Fruit fly (Drosophila melanogaster) whole organism, embryonic: ENCODE results near the gene CG10993.
A peak's percentile ranks its signal among the peaks of the same experiment; 100 is the strongest.

Source experiments
- BtbVII ChIP-seq: fragments of 200-800 bp; sonication (Bioruptor generic); optimal IDR thresholded peaks from 3 replicates; lab custom pipeline; 2017; ENCODE audit warnings: missing biosample characterization, mild to moderate bottlenecking, missing genetic modification characterization
- Bteb2 ChIP-seq: fragments of 200-800 bp; sonication (Bioruptor generic); optimal IDR thresholded peaks from 2 replicates; lab custom pipeline; 2016; ENCODE audit warnings: missing biosample characterization, missing genetic modification characterization
- CG10431 ChIP-seq: fragments of 200-800 bp; sonication (Bioruptor generic); optimal IDR thresholded peaks from 3 replicates; lab custom pipeline; 2018; ENCODE audit warnings: missing biosample characterization, mild to moderate bottlenecking, missing genetic modification characterization
- CG11093 ChIP-seq: fragments of 200-800 bp; sonication (Bioruptor generic); IDR thresholded peaks from 3 replicates; pipeline ENCODE4 v1.3.6; 2022; ENCODE audit warnings: missing biosample characterization, missing genetic modification characterization
- CG11560 ChIP-seq: fragments of 200-800 bp; sonication (Bioruptor generic); IDR thresholded peaks from 3 replicates; pipeline ENCODE4 v1.3.6; 2022; ENCODE audit warnings: missing biosample characterization, missing genetic modification characterization
- CG11723 ChIP-seq: fragments of 200-800 bp; sonication (Bioruptor generic); optimal IDR thresholded peaks from 2 replicates; lab custom pipeline; 2017; ENCODE audit warnings: missing biosample characterization, mild to moderate bottlenecking, missing genetic modification characterization
- CG12219 ChIP-seq: fragments of 200-800 bp; sonication (Bioruptor generic); optimal IDR thresholded peaks from 3 replicates; lab custom pipeline; 2018; ENCODE audit warnings: missing biosample characterization, mild to moderate bottlenecking, missing genetic modification characterization
- CG12391 ChIP-seq: fragments of 200-800 bp; sonication (Bioruptor generic); optimal IDR thresholded peaks from 3 replicates; lab custom pipeline; 2018; ENCODE audit warnings: missing biosample characterization, mild to moderate bottlenecking, missing genetic modification characterization, moderate library complexity
- CG14965 ChIP-seq: fragments of 200-800 bp; sonication (Bioruptor generic); optimal IDR thresholded peaks from 2 replicates; lab custom pipeline; 2016; ENCODE audit warnings: missing biosample characterization, missing genetic modification characterization, borderline replicate concordance
- CG1602 ChIP-seq: fragments of 200-800 bp; sonication (Bioruptor generic); optimal IDR thresholded peaks from 3 replicates; lab custom pipeline; 2016; ENCODE audit warnings: missing biosample characterization, missing genetic modification characterization
- CG17612 ChIP-seq: fragments of 200-800 bp; sonication (Bioruptor generic); IDR thresholded peaks from 2 replicates; pipeline ENCODE4 v1.3.6; 2022; ENCODE audit warnings: missing biosample characterization, missing genetic modification characterization
- CG17802 ChIP-seq: fragments of 200-800 bp; sonication (Bioruptor generic); optimal IDR thresholded peaks from 2 replicates; lab custom pipeline; 2018; ENCODE audit warnings: missing biosample characterization, mild to moderate bottlenecking, missing genetic modification characterization, moderate library complexity
- CG1832 ChIP-seq: fragments of 200-800 bp; sonication (Bioruptor generic); optimal IDR thresholded peaks from 2 replicates; lab custom pipeline; 2017; ENCODE audit warnings: missing biosample characterization, mild to moderate bottlenecking, missing genetic modification characterization, inconsistent platforms
- CG18619 ChIP-seq: fragments of 200-800 bp; sonication (Bioruptor generic); optimal IDR thresholded peaks from 3 replicates; lab custom pipeline; 2017; ENCODE audit warnings: missing biosample characterization, mild to moderate bottlenecking, missing genetic modification characterization
- CG2120 ChIP-seq: fragments of 200-800 bp; sonication (Bioruptor generic); optimal IDR thresholded peaks from 3 replicates; lab custom pipeline; 2016; ENCODE audit warnings: missing biosample characterization, missing genetic modification characterization
- CG2875 ChIP-seq: fragments of 200-800 bp; sonication (Bioruptor generic); optimal IDR thresholded peaks from 2 replicates; lab custom pipeline; 2017; ENCODE audit warnings: missing biosample characterization, mild to moderate bottlenecking, missing genetic modification characterization, missing genetic modification reagents
- CG2889 ChIP-seq: fragments of 200-800 bp; sonication (Bioruptor generic); IDR thresholded peaks from 3 replicates; pipeline ENCODE4 v1.3.6; 2022; ENCODE audit warnings: missing biosample characterization, missing genetic modification characterization
- CG34422 ChIP-seq: fragments of 200-800 bp; sonication (Bioruptor generic); IDR thresholded peaks from 3 replicates; pipeline ENCODE4 v1.3.6; 2022; ENCODE audit warnings: missing biosample characterization, missing genetic modification characterization
- CG7745 ChIP-seq: fragments of 200-800 bp; sonication (Bioruptor generic); optimal IDR thresholded peaks from 2 replicates; lab custom pipeline; 2018; ENCODE audit warnings: missing biosample characterization, mild to moderate bottlenecking, missing genetic modification characterization, moderate library complexity
- CG7839 ChIP-seq: fragments of 200-800 bp; sonication (Bioruptor generic); optimal IDR thresholded peaks from 3 replicates; lab custom pipeline; 2018; ENCODE audit warnings: missing biosample characterization, mild to moderate bottlenecking, missing genetic modification characterization, moderate library complexity
- CG8089 ChIP-seq: fragments of 200-800 bp; sonication (Bioruptor generic); optimal IDR thresholded peaks from 3 replicates; lab custom pipeline; 2016; ENCODE audit warnings: missing biosample characterization, missing genetic modification characterization
- CG9609 ChIP-seq: fragments of 200-800 bp; sonication (Bioruptor generic); optimal IDR thresholded peaks from 3 replicates; lab custom pipeline; 2016; ENCODE audit warnings: missing biosample characterization, missing genetic modification characterization
- D19A ChIP-seq: fragments of 200-800 bp; optimal IDR thresholded peaks from 3 replicates; lab custom pipeline; 2019; ENCODE audit warnings: missing biosample characterization, mild to moderate bottlenecking, missing genetic modification characterization, moderate library complexity
- Dad ChIP-seq: fragments of 200-800 bp; sonication (Bioruptor generic); optimal IDR thresholded peaks from 3 replicates; lab custom pipeline; 2016; ENCODE audit warnings: missing biosample characterization, missing genetic modification characterization
- Dek ChIP-seq: fragments of 200-800 bp; sonication (Bioruptor generic); optimal IDR thresholded peaks from 3 replicates; lab custom pipeline; 2019; ENCODE audit warnings: missing biosample characterization, mild to moderate bottlenecking, missing genetic modification characterization, moderate library complexity
- Dip2 ChIP-seq: fragments of 200-800 bp; sonication (Bioruptor generic); IDR thresholded peaks from 2 replicates; pipeline ENCODE4 v1.3.6; 2022; ENCODE audit warnings: missing biosample characterization, missing genetic modification characterization
- Elba2 ChIP-seq: fragments of 200-800 bp; sonication (Bioruptor generic); optimal IDR thresholded peaks from 3 replicates; lab custom pipeline; 2016; ENCODE audit warnings: missing biosample characterization, missing genetic modification characterization
- HLHmδ ChIP-seq: fragments of 200-800 bp; sonication (Bioruptor generic); optimal IDR thresholded peaks from 2 replicates; lab custom pipeline; 2018; ENCODE audit warnings: missing biosample characterization, mild to moderate bottlenecking, missing genetic modification characterization, moderate library complexity
- Hand ChIP-seq: fragments of 200-800 bp; sonication (Bioruptor generic); optimal IDR thresholded peaks from 2 replicates; lab custom pipeline; 2017; ENCODE audit warnings: mild to moderate bottlenecking, missing biosample characterization, missing genetic modification reagents, missing genetic modification characterization
- Meics ChIP-seq: fragments of 200-800 bp; sonication (Bioruptor generic); optimal IDR thresholded peaks from 2 replicates; lab custom pipeline; 2017; ENCODE audit warnings: missing biosample characterization, mild to moderate bottlenecking, missing genetic modification characterization
- PHDP ChIP-seq: fragments of 200-800 bp; sonication (Bioruptor generic); optimal IDR thresholded peaks from 3 replicates; lab custom pipeline; 2018; ENCODE audit warnings: missing biosample characterization, mild to moderate bottlenecking, missing genetic modification characterization, moderate library complexity
- Ptx1 ChIP-seq: fragments of 200-800 bp; sonication (Bioruptor generic); IDR thresholded peaks from 2 replicates; pipeline ENCODE4 v1.3.6; 2022; ENCODE audit warnings: missing biosample characterization, missing genetic modification characterization
- Rx ChIP-seq: fragments of 200-800 bp; sonication (Bioruptor generic); IDR thresholded peaks from 2 replicates; pipeline ENCODE4 v1.3.6; 2022; ENCODE audit warnings: missing biosample characterization, missing genetic modification characterization
- Sin3A ChIP-seq: fragments of >200 bp; optimal IDR thresholded peaks from 2 replicates; lab custom pipeline; 2018
- Six4 ChIP-seq: fragments of 200-800 bp; sonication (Bioruptor generic); optimal IDR thresholded peaks from 2 replicates; lab custom pipeline; 2016; ENCODE audit warnings: missing biosample characterization, missing genetic modification characterization
- abd-A ChIP-seq: fragments of 200-800 bp; sonication (Bioruptor generic); optimal IDR thresholded peaks from 3 replicates; lab custom pipeline; 2019; ENCODE audit warnings: missing biosample characterization, mild to moderate bottlenecking, missing genetic modification characterization, moderate library complexity
- ash1 ChIP-seq: fragments of 200-800 bp; sonication (Bioruptor generic); optimal IDR thresholded peaks from 2 replicates; lab custom pipeline; 2018; ENCODE audit warnings: missing biosample characterization, mild to moderate bottlenecking, missing genetic modification characterization
- chn ChIP-seq: fragments of 200-800 bp; sonication (Bioruptor generic); optimal IDR thresholded peaks from 2 replicates; lab custom pipeline; 2016; ENCODE audit warnings: missing biosample characterization, missing genetic modification characterization
- cwo ChIP-seq: fragments of 200-800 bp; sonication (Bioruptor generic); optimal IDR thresholded peaks from 3 replicates; lab custom pipeline; 2017; ENCODE audit warnings: missing biosample characterization, missing genetic modification characterization, mild to moderate bottlenecking, moderate library complexity, missing genetic modification reagents
- dysf ChIP-seq: fragments of 200-800 bp; sonication (Bioruptor generic); IDR thresholded peaks from 3 replicates; pipeline ENCODE4 v1.3.6; 2022; ENCODE audit warnings: missing biosample characterization, missing genetic modification characterization
- gce ChIP-seq: fragments of 200-800 bp; sonication (Bioruptor generic); IDR thresholded peaks from 3 replicates; pipeline ENCODE4 v1.3.6; 2022; ENCODE audit warnings: missing biosample characterization, missing genetic modification characterization
- gro ChIP-seq: fragments of 200-800 bp; sonication (Bioruptor generic); optimal IDR thresholded peaks from 2 replicates; lab custom pipeline; 2016; ENCODE audit warnings: missing biosample characterization, missing genetic modification characterization
- hth ChIP-seq: fragments of >200 bp; optimal IDR thresholded peaks from 2 replicates; lab custom pipeline; 2017; ENCODE audit warnings: inconsistent platforms
- lab ChIP-seq: fragments of 200-800 bp; sonication (Bioruptor generic); optimal IDR thresholded peaks from 3 replicates; lab custom pipeline; 2017; ENCODE audit warnings: missing biosample characterization, missing genetic modification characterization, mild to moderate bottlenecking, moderate library complexity, missing genetic modification reagents
- nom ChIP-seq: fragments of 200-800 bp; sonication (Bioruptor generic); optimal IDR thresholded peaks from 2 replicates; lab custom pipeline; 2017; ENCODE audit warnings: missing biosample characterization, missing genetic modification characterization, mild to moderate bottlenecking, moderate library complexity, missing genetic modification reagents
- odd ChIP-seq: fragments of 200-800 bp; sonication (Bioruptor generic); optimal IDR thresholded peaks from 2 replicates; lab custom pipeline; 2017; ENCODE audit warnings: missing biosample characterization, mild to moderate bottlenecking, missing genetic modification characterization
- schlank ChIP-seq: fragments of 200-800 bp; sonication (Bioruptor generic); optimal IDR thresholded peaks from 2 replicates; lab custom pipeline; 2018; ENCODE audit warnings: missing biosample characterization, mild to moderate bottlenecking, missing genetic modification characterization
- sens ChIP-seq: fragments of 200-800 bp; sonication (Bioruptor generic); peaks from one replicate; lab custom pipeline; 2016; ENCODE audit warnings: missing biosample characterization, missing genetic modification characterization
- sima ChIP-seq: fragments of 200-800 bp; sonication (Bioruptor generic); optimal IDR thresholded peaks from 2 replicates; lab custom pipeline; 2016; ENCODE audit warnings: missing biosample characterization, missing genetic modification characterization
- tin ChIP-seq: fragments of 200-800 bp; sonication (Bioruptor generic); optimal IDR thresholded peaks from 3 replicates; lab custom pipeline; 2016; ENCODE audit warnings: missing biosample characterization, missing genetic modification characterization
- vfl ChIP-seq: fragments of 200-800 bp; sonication (Bioruptor generic); optimal IDR thresholded peaks from 2 replicates; lab custom pipeline; 2016; ENCODE audit warnings: missing biosample characterization, missing genetic modification characterization
- vvl ChIP-seq: fragments of 200-800 bp; sonication (Bioruptor generic); IDR thresholded peaks from 2 replicates; pipeline ENCODE4 v1.3.6; 2022; ENCODE audit warnings: missing biosample characterization, missing genetic modification characterization
- zfh1 ChIP-seq: fragments of 200-800 bp; sonication (Bioruptor generic); IDR thresholded peaks from 3 replicates; pipeline ENCODE4 v1.3.6; 2022; ENCODE audit warnings: missing biosample characterization, missing genetic modification characterization

The CG10993 gene

DNA sequence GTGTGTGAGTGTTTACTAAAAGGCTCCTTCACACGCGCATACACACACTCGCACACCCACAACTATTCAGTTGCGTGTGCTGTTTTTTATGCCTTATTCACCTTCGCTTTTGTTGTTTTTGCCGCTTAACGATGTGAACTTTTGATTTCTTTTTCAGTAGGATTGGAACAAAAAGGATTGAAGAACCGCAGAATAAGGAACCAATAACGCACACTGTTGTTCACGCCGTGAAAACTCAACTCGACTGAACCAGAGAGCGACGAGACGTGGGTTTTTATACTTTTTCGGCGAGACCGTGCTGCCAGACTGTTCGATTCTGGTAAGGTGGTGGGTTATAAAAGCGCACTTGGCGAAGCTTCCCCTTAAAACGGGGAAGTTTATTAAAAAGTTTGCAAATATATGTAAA is 35.8 kb downstream of the CG10993 start, which contains the start of gene Pdcd4 (continued):
- no peak for TF ChIP-seq CG11560
- no peak for TF ChIP-seq CG8089
- TF ChIP-seq nom = peak; percentile 85
- TF ChIP-seq Rx = no peak
- TF ChIP-seq CG12219 = no peak
- TF ChIP-seq CG18619 = no peak
- TF ChIP-seq CG9609 (GFP tag; lab: Kevin White, UChicago) = no peak
- no peak for TF ChIP-seq odd (GFP tag; lab: Kevin White, UChicago)
- peak; percentile 20 for TF ChIP-seq chn
- no peak for TF ChIP-seq vfl (GFP tag; lab: Kevin White, UChicago)
- no peak for TF ChIP-seq dysf (GFP tag; lab: Robert Waterston, UW)
- TF ChIP-seq CG1832 = no peak
- peak; percentile 26; the same call in 1 of the 2 replicates for TF ChIP-seq vvl (GFP tag; lab: Robert Waterston, UW)
- TF ChIP-seq CG14965 (GFP tag; lab: Kevin White, UChicago) = no peak
- TF ChIP-seq gce (GFP tag; lab: Robert Waterston, UW) = no peak
- TF ChIP-seq Dad (GFP tag; lab: Kevin White, UChicago) = no peak
- TF ChIP-seq hth (lab: Kevin White, UChicago) = no peak
- TF ChIP-seq CG34422 (GFP tag; lab: Robert Waterston, UW) = peak; percentile 22; the same call in 1 of the 3 replicates
- TF ChIP-seq CG2120 (GFP tag; lab: Kevin White, UChicago) = peak; percentile 18
- no peak for TF ChIP-seq CG10431 (GFP tag; lab: Kevin White, UChicago)
- TF ChIP-seq schlank (tag; lab: Kevin White, UChicago) = no peak
- TF ChIP-seq Six4 (GFP tag; lab: Kevin White, UChicago) = no peak
- no peak for TF ChIP-seq CG1602
- peak; percentile 33 for TF ChIP-seq Dek (tag; lab: Kevin White, UChicago)
- no peak for TF ChIP-seq Elba2 (GFP tag; lab: Kevin White, UChicago)
- no peak for TF ChIP-seq PHDP (tag; lab: Kevin White, UChicago)
- no peak for TF ChIP-seq Meics (GFP tag; lab: Kevin White, UChicago)
- no peak for TF ChIP-seq Ptx1 (GFP tag; lab: Robert Waterston, UW)
- peak; percentile 26 for TF ChIP-seq CG7839
- peak; percentile 28 for TF ChIP-seq D19A (tag; lab: Kevin White, UChicago)
- TF ChIP-seq CG2875 (GFP tag; lab: Kevin White, UChicago) = no peak
- TF ChIP-seq CG11723 = no peak
- TF ChIP-seq lab (GFP tag; lab: Kevin White, UChicago) = peak; percentile 4
- peak; percentile 87 for TF ChIP-seq sens
- TF ChIP-seq CG11093 = no peak
- no peak for TF ChIP-seq CG17802
- no peak for TF ChIP-seq CG17612 (GFP tag; lab: Robert Waterston, UW)
- peak; percentile 6 for TF ChIP-seq CG12391 (tag; lab: Kevin White, UChicago)
- peak; percentile 16 for TF ChIP-seq BtbVII (GFP tag; lab: Kevin White, UChicago)
- no peak for TF ChIP-seq cwo
- no peak for TF ChIP-seq sima
- TF ChIP-seq tin (GFP tag; lab: Kevin White, UChicago) = no peak
- TF ChIP-seq CG7745 (tag; lab: Kevin White, UChicago) = no peak
- peak; percentile 32 for TF ChIP-seq abd-A (tag; lab: Kevin White, UChicago)
- TF ChIP-seq gro = peak; percentile 2
- TF ChIP-seq Hand (GFP tag; lab: Kevin White, UChicago) = no peak
- no peak for TF ChIP-seq Dip2 (GFP tag; lab: Robert Waterston, UW)
- TF ChIP-seq Bteb2 (GFP tag; lab: Kevin White, UChicago) = no peak
- TF ChIP-seq zfh1 (GFP tag; lab: Robert Waterston, UW) = peak; percentile 40; the same call in 1 of the 3 replicates
- no peak for TF ChIP-seq CG2889 (GFP tag; lab: Robert Waterston, UW)
- TF ChIP-seq ash1 (GFP tag; lab: Kevin White, UChicago) = no peak
- peak; percentile 2 for TF ChIP-seq HLHmδ
- TF ChIP-seq Sin3A = no peak
